Worm (Caenorhabditis elegans): ENCODE measurements around the gene str-55.

- TF ChIP-seq mep-1 (tag; optimal IDR thresholded peaks at IDR 0.05) (no peak), ztf-11 (tag; optimal IDR thresholded peaks at IDR 0.05) (no peak), lin-13 (tag; optimal IDR thresholded peaks at IDR 0.05) (no peak), nhr-28 (tag; optimal IDR thresholded peaks at IDR 0.05) (no peak), ces-1 (GFP tag; optimal IDR thresholded peaks at IDR 0.05) (no peak), nhr-237 (tag; optimal IDR thresholded peaks at IDR 0.05) (no peak), pha-4 (tag; optimal IDR thresholded peaks at IDR 0.05) (no peak), nhr-12 (tag; optimal IDR thresholded peaks at IDR 0.05) (no peak), nhr-76 (tag; optimal IDR thresholded peaks at IDR 0.05) (no peak)
Measured at ce11 chrV:16377849-16378248, 39.1 kb downstream of the str-55 start, which contains the start of gene F13A7.1.

All from whole organism, mixed stage, embryonic.